Worm (Caenorhabditis elegans) whole organism, early embryonic: ENCODE measurements around the gene nspe-7.

Source experiments
- ama-1 ChIP-seq: fragments of 150-350 bp; optimal IDR thresholded peaks from 2 replicates; lab custom pipeline; 2014
- ceh-13 ChIP-seq: fragments of 200-800 bp; sonication (Bioruptor generic); optimal IDR thresholded peaks from 2 replicates; lab custom pipeline; 2018; ENCODE audit warnings: mild to moderate bottlenecking, missing genetic modification characterization, missing compliant biosample characterization
- hmg-4 ChIP-seq: fragments of 200-800 bp; sonication (Bioruptor generic); optimal IDR thresholded peaks from 2 replicates; lab custom pipeline; 2018; ENCODE audit warnings: mild to moderate bottlenecking, missing genetic modification characterization, missing compliant biosample characterization

DNA sequence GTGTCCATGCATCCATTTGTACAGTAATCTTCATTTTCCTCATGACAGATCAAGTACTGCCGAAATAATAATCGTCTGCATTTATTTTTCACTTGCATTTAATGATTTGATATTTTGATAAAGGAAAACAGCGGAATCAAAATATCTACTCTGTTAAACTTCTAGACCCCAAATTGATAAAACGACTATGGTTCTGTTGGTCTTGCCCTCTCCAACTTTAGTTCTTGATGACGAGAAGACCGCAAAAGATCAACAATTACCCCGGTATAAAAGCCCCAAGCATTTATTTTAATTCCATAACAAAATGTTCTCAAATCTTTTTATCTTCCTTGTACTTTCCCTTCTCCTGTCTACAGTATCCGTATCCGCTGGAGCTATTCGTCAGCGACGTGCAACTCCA lies 18.3 kb upstream of the nspe-7 start, which contains the start of gene Y38E10A.9:
- no peak for TF ChIP-seq ama-1
- no peak for TF ChIP-seq hmg-4 (GFP tag; lab: Kevin White, UChicago)
- no peak for TF ChIP-seq ceh-13
